Worm (Caenorhabditis elegans) whole organism, L1 larva: ENCODE results near the gene E02H1.5.

Experiments
- C16A3.4 ChIP-seq: fragments of 150-350 bp; optimal IDR thresholded peaks from 2 replicates; lab custom pipeline; 2014; ENCODE audit warnings: missing biosample characterization, missing genetic modification characterization
- F16B12.6 ChIP-seq: fragments of 150-350 bp; optimal IDR thresholded peaks from 2 replicates; lab custom pipeline; 2014; ENCODE audit warnings: missing biosample characterization, missing genetic modification characterization
- aha-1 ChIP-seq: fragments of 150-350 bp; optimal IDR thresholded peaks from 2 replicates; lab custom pipeline; 2014; ENCODE audit warnings: missing biosample characterization, missing genetic modification characterization
- aly-2 ChIP-seq: fragments of 150-350 bp; optimal IDR thresholded peaks from 2 replicates; lab custom pipeline; 2014; ENCODE audit warnings: missing biosample characterization, missing genetic modification characterization
- blmp-1 ChIP-seq: fragments of 150-350 bp; optimal IDR thresholded peaks from 2 replicates; lab custom pipeline; 2014; ENCODE audit warnings: missing biosample characterization, missing genetic modification characterization
- ceh-63 ChIP-seq: fragments of 200-800 bp; sonication (Bioruptor generic); optimal IDR thresholded peaks from 2 replicates; lab custom pipeline; 2018; ENCODE audit warnings: mild to moderate bottlenecking, missing genetic modification characterization, missing compliant biosample characterization
- ceh-8 ChIP-seq: fragments of 200-800 bp; sonication (Bioruptor generic); optimal IDR thresholded peaks from 2 replicates; lab custom pipeline; 2018; ENCODE audit warnings: mild to moderate bottlenecking, missing genetic modification characterization, moderate library complexity, missing compliant biosample characterization
- ceh-90 ChIP-seq: sonication (generic microtip); optimal IDR thresholded peaks from 2 replicates; lab custom pipeline; 2016; ENCODE audit warnings: missing genetic modification characterization, missing compliant biosample characterization
- ces-1 ChIP-seq: fragments of 150-350 bp; optimal IDR thresholded peaks from 2 replicates; lab custom pipeline; 2014; ENCODE audit warnings: missing biosample characterization, missing genetic modification reagents, missing genetic modification characterization
- dsc-1 ChIP-seq: sonication (generic microtip); optimal IDR thresholded peaks from 2 replicates; lab custom pipeline; 2016; ENCODE audit warnings: mild to moderate bottlenecking, missing genetic modification characterization, missing compliant biosample characterization
- egl-13 ChIP-seq: sonication (generic microtip); optimal IDR thresholded peaks from 2 replicates; lab custom pipeline; 2016; ENCODE audit warnings: missing genotype, missing genetic modification reagents, missing genetic modification characterization, missing compliant biosample characterization
- egl-27 ChIP-seq, 2 experiments: fragments of 150-350 bp in 1 of 2; sonication (generic microtip); optimal IDR thresholded peaks; 3 replicates each; lab custom pipeline; 2017 to 2018; ENCODE audit warnings: missing biosample characterization in 2 of 2, missing genetic modification characterization in 2 of 2, missing genetic modification reagents in 2 of 2
- elt-2 ChIP-seq: sonication (generic microtip); optimal IDR thresholded peaks from 2 replicates; lab custom pipeline; 2016; ENCODE audit warnings: missing genetic modification characterization, mild to moderate bottlenecking, inconsistent platforms, missing compliant biosample characterization, missing genetic modification reagents
- elt-3 ChIP-seq, 6 experiments: fragments of 150-350 bp in 1 of 6; sonication (generic microtip); optimal IDR thresholded peaks; 2 replicates each; lab custom pipeline; 2017 to 2018; ENCODE audit warnings: missing biosample characterization in 6 of 6, missing genetic modification characterization in 6 of 6, inconsistent platforms in 1 of 6
- ets-5 ChIP-seq: fragments of 200-800 bp; sonication (Bioruptor generic); IDR thresholded peaks from 2 replicates; pipeline ENCODE4 v1.3.6; 2022; ENCODE audit warnings: missing genetic modification characterization, missing compliant biosample characterization
- fkh-10 ChIP-seq: sonication (generic microtip); optimal IDR thresholded peaks from 2 replicates; lab custom pipeline; 2017; ENCODE audit warnings: missing biosample characterization, missing genetic modification reagents, missing genetic modification characterization
- fkh-4 ChIP-seq: sonication (generic microtip); optimal IDR thresholded peaks from 2 replicates; lab custom pipeline; 2016; ENCODE audit warnings: missing compliant biosample characterization, missing genetic modification characterization, borderline replicate concordance
- fkh-8 ChIP-seq: sonication (generic microtip); optimal IDR thresholded peaks from 2 replicates; lab custom pipeline; 2016; ENCODE audit warnings: mild to moderate bottlenecking, missing genetic modification characterization, missing compliant biosample characterization
- fos-1 ChIP-seq: fragments of 150-350 bp; optimal IDR thresholded peaks from 2 replicates; lab custom pipeline; 2014; ENCODE audit warnings: missing biosample characterization, missing genetic modification characterization
- grh-1 ChIP-seq: fragments of 200-800 bp; sonication (Bioruptor generic); IDR thresholded peaks from 2 replicates; pipeline ENCODE4 v1.3.6; 2022; ENCODE audit warnings: missing genetic modification reagents, missing genetic modification characterization, missing compliant biosample characterization
- hlh-17 ChIP-seq: fragments of 200-800 bp; sonication (Bioruptor generic); optimal IDR thresholded peaks from 2 replicates; lab custom pipeline; 2018; ENCODE audit warnings: missing genetic modification characterization, mild to moderate bottlenecking, missing compliant biosample characterization, moderate library complexity, borderline replicate concordance
- hpl-2 ChIP-seq: fragments of 150-350 bp; optimal IDR thresholded peaks from 2 replicates; lab custom pipeline; 2014; ENCODE audit warnings: missing biosample characterization, missing genetic modification reagents, missing genetic modification characterization
- irx-1 ChIP-seq: sonication (generic microtip); optimal IDR thresholded peaks from 2 replicates; lab custom pipeline; 2016; ENCODE audit warnings: missing genetic modification characterization, missing compliant biosample characterization
- isw-1 ChIP-seq: fragments of 200-800 bp; sonication (Bioruptor generic); IDR thresholded peaks from 2 replicates; pipeline ENCODE4 v1.3.6; 2022; ENCODE audit warnings: missing genetic modification characterization, missing compliant biosample characterization
- lin-13 ChIP-seq: fragments of 150-350 bp; optimal IDR thresholded peaks from 2 replicates; lab custom pipeline; 2014; ENCODE audit warnings: missing biosample characterization, missing genetic modification reagents, missing genetic modification characterization
- lin-15B ChIP-seq: fragments of 150-350 bp; sonication (generic microtip); optimal IDR thresholded peaks from 3 replicates; lab custom pipeline; 2014; ENCODE audit warnings: missing biosample characterization, missing genetic modification characterization
- lin-35 ChIP-seq, 2 experiments: fragments of 150-350 bp; optimal IDR thresholded peaks; 2 replicates each; lab custom pipeline; 2014; ENCODE audit warnings: missing biosample characterization in 2 of 2, missing genetic modification characterization in 2 of 2, missing genetic modification reagents in 2 of 2
- lin-39 ChIP-seq: fragments of 150-350 bp; optimal IDR thresholded peaks from 2 replicates; lab custom pipeline; 2014; ENCODE audit warnings: missing biosample characterization, missing genetic modification reagents, missing genetic modification characterization
- lir-3 ChIP-seq: sonication (generic microtip); optimal IDR thresholded peaks from 2 replicates; lab custom pipeline; 2016; ENCODE audit warnings: mild to moderate bottlenecking, missing genetic modification characterization, moderate library complexity, missing compliant biosample characterization; ENCODE audit not compliant: poor library complexity
- lsy-2 ChIP-seq, 2 experiments: fragments of 150-350 bp; optimal IDR thresholded peaks; 2 replicates each; lab custom pipeline; 2014; ENCODE audit warnings: missing biosample characterization in 2 of 2, missing genetic modification characterization in 2 of 2
- nhr-11 ChIP-seq: fragments of 150-350 bp; optimal IDR thresholded peaks from 2 replicates; lab custom pipeline; 2014; ENCODE audit warnings: missing biosample characterization, missing genetic modification characterization
- nhr-12 ChIP-seq: sonication (generic microtip); optimal IDR thresholded peaks from 2 replicates; lab custom pipeline; 2017; ENCODE audit warnings: missing biosample characterization, missing genetic modification characterization
- nhr-19 ChIP-seq: fragments of 200-800 bp; sonication (Bioruptor generic); conservative IDR thresholded peaks from 2 replicates; pipeline ENCODE4 v1.3.6; 2022; ENCODE audit warnings: missing genetic modification characterization, missing compliant biosample characterization
- nhr-20 ChIP-seq: sonication (generic microtip); optimal IDR thresholded peaks from 2 replicates; lab custom pipeline; 2016; ENCODE audit warnings: mild to moderate bottlenecking, missing genetic modification characterization, missing compliant biosample characterization
- nhr-237 ChIP-seq: fragments of 150-350 bp; optimal IDR thresholded peaks from 2 replicates; lab custom pipeline; 2014; ENCODE audit warnings: missing biosample characterization, missing genetic modification characterization
- nhr-28 ChIP-seq: fragments of 150-350 bp; optimal IDR thresholded peaks from 2 replicates; lab custom pipeline; 2014; ENCODE audit warnings: missing biosample characterization, missing genetic modification characterization
- nhr-47 ChIP-seq: sonication (generic microtip); optimal IDR thresholded peaks from 2 replicates; lab custom pipeline; 2016; ENCODE audit warnings: mild to moderate bottlenecking, missing genetic modification characterization, moderate library complexity, missing compliant biosample characterization
- nhr-71 ChIP-seq: sonication (generic microtip); optimal IDR thresholded peaks from 2 replicates; lab custom pipeline; 2016; ENCODE audit warnings: mild to moderate bottlenecking, missing genetic modification characterization, moderate library complexity, missing compliant biosample characterization
- nhr-90 ChIP-seq: sonication (generic microtip); optimal IDR thresholded peaks from 2 replicates; lab custom pipeline; 2016; ENCODE audit warnings: mild to moderate bottlenecking, missing genetic modification characterization, missing compliant biosample characterization; ENCODE audit not compliant: poor library complexity
- pqm-1 ChIP-seq: sonication (generic microtip); optimal IDR thresholded peaks from 3 replicates; lab custom pipeline; 2017; ENCODE audit warnings: missing biosample characterization, missing genetic modification characterization
- rnt-1 ChIP-seq: sonication (generic microtip); optimal IDR thresholded peaks from 2 replicates; lab custom pipeline; 2016; ENCODE audit warnings: mild to moderate bottlenecking, missing genetic modification characterization, moderate library complexity, missing compliant biosample characterization
- skn-1 ChIP-seq: fragments of 150-350 bp; optimal IDR thresholded peaks from 2 replicates; lab custom pipeline; 2014; ENCODE audit warnings: missing biosample characterization, missing genetic modification characterization
- snu-23 ChIP-seq: sonication (generic microtip); optimal IDR thresholded peaks from 2 replicates; lab custom pipeline; 2016; ENCODE audit warnings: missing genetic modification characterization, missing compliant biosample characterization
- unc-130 ChIP-seq: fragments of 150-350 bp; optimal IDR thresholded peaks from 2 replicates; lab custom pipeline; 2017; ENCODE audit warnings: missing biosample characterization, missing genetic modification characterization, inconsistent platforms
- unc-30 ChIP-seq: sonication (generic microtip); optimal IDR thresholded peaks from 2 replicates; lab custom pipeline; 2017; ENCODE audit warnings: missing biosample characterization, missing genetic modification characterization
- unc-62 ChIP-seq: fragments of 150-350 bp; optimal IDR thresholded peaks from 2 replicates; lab custom pipeline; 2014; ENCODE audit warnings: missing biosample characterization, missing genetic modification reagents, missing genetic modification characterization
- unc-86 ChIP-seq: sonication (generic microtip); optimal IDR thresholded peaks from 2 replicates; lab custom pipeline; 2016; ENCODE audit warnings: missing genetic modification characterization, missing compliant biosample characterization
- unc-98 ChIP-seq: fragments of 200-800 bp; sonication (Bioruptor generic); IDR thresholded peaks from 2 replicates; pipeline ENCODE4 v1.3.6; 2022; ENCODE audit warnings: missing genetic modification characterization, missing compliant biosample characterization

The E02H1.5 gene

DNA sequence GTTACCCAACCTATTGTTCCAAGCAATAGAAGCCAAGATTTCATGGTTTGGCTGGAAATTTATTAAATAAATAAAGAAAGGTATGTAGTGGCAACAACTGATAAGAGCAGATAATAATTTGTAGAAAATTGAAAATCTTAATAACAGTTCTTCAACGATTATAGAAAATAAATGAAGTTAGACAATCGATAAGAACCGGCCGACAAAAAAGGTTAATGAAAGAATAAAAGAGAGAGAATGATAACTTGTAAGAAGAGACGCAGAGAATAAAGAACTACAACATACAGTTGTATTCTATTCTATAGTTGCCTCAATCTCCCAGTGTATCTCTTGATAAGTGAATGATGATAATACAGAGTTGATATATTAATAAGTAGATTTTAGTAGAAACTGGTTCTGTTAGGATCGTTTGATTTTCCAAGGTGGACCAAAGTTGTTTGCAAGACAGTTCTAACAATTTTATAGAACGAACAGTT, 8.3 kb upstream of the E02H1.5 start, which contains the start of gene ugt-58 (continued):
- TF ChIP-seq ceh-8 (GFP tag; lab: Kevin White, UChicago) (no peak), lin-39 (no peak), fkh-10 (GFP tag; lab: Kevin White, UChicago) (no peak), unc-98 (GFP tag; lab: Robert Waterston, UW) (no peak), egl-27 (tag; optimal IDR thresholded peaks at IDR 0.05; lab: Kevin White, UChicago) (no peak), nhr-71 (peak; percentile 42), lin-35 (GFP tag; optimal IDR thresholded peaks at IDR 0.05; lab: Kevin White, UChicago) (peak in 1 of 2 experiments; percentile 39), nhr-20 (peak; percentile 80), elt-3 (tag; optimal IDR thresholded peaks at IDR 0.05; lab: Kevin White, UChicago) (peak in 5 of 6 experiments; percentile 33 to 74 (median 53)), grh-1 (GFP tag; lab: Robert Waterston, UW) (no peak), aha-1 (tag; lab: Kevin White, UChicago) (no peak), blmp-1 (tag; lab: Kevin White, UChicago) (peak; percentile 23), unc-130 (tag; lab: Kevin White, UChicago) (no peak), isw-1 (GFP tag; lab: Robert Waterston, UW) (no peak), unc-62 (GFP tag; lab: Kevin White, UChicago) (no peak), skn-1 (tag; lab: Kevin White, UChicago) (peak; percentile 53), aly-2 (no peak), ceh-90 (tag; lab: Kevin White, UChicago) (no peak), nhr-90 (tag; lab: Kevin White, UChicago) (no peak), C16A3.4 (tag; lab: Kevin White, UChicago) (no peak), dsc-1 (tag; lab: Kevin White, UChicago) (no peak), nhr-19 (peak; percentile 22)

DNA sequence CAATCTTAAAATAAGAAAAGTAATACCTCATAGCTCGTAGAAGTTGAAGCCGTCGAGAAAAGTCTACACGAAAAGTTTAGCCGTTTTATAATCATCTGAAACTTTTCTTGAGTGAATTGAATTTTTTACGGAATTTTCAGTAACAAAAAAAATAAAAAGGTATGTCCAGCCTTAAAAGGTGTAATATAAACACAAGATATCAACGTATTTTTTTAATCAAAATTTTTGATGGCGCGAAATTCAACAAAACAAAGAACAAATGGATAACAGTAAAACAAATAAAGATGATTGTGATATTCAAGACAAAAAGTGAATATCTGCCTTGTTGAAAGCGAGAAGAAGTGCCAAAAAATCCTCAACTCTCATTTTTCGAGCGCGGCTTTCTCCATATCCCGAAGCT, 5.4 kb upstream of the E02H1.5 start, which contains the start of gene eral-1:
Gene eral-1, minus strand, starts transcription at position 101 of the 400 bp plus-strand sequence.
- TF ChIP-seq fos-1 (tag; lab: Kevin White, UChicago): no peak
- TF ChIP-seq elt-3 (tag; optimal IDR thresholded peaks at IDR 0.05; lab: Kevin White, UChicago): no peak
- TF ChIP-seq lir-3 (tag; lab: Kevin White, UChicago): no peak
- no peak for TF ChIP-seq irx-1
- no peak for TF ChIP-seq F16B12.6 (tag; lab: Kevin White, UChicago)
- TF ChIP-seq blmp-1 (tag; lab: Kevin White, UChicago): no peak
- no peak for TF ChIP-seq egl-27 (tag; optimal IDR thresholded peaks at IDR 0.05; lab: Kevin White, UChicago)
- no peak for TF ChIP-seq nhr-12
- TF ChIP-seq lsy-2 (tag; optimal IDR thresholded peaks at IDR 0.05; lab: Kevin White, UChicago): no peak
- no peak for TF ChIP-seq unc-86 (tag; lab: Kevin White, UChicago)
- TF ChIP-seq grh-1 (GFP tag; lab: Robert Waterston, UW): no peak
- TF ChIP-seq rnt-1 (tag; lab: Kevin White, UChicago): no peak
- TF ChIP-seq hpl-2 (GFP tag; lab: Kevin White, UChicago): no peak
- no peak for TF ChIP-seq lin-39

DNA sequence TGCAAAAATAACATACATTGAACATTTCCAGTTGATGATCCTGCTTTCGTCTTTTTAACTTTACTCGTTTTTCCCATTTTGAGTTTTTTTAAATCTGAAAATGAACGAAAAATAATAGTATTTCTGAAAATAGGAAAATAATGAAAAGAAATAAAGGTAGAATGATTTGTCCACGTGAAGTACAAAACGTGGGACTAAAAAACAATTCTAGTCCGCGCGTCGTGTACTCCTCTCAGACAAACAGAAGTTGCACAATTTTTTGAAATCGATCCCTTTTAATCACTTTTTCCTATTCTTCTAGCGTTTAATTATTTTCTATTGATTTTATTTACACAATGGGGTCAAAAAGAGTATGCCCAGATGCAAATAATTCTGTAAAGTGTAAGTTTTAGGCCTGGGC, 4.0 kb upstream of the E02H1.5 start, which contains the start of the genes E02H1.1 and tag-124:
Gene E02H1.1, minus strand, starts transcription at position 94 of the 400 bp plus-strand sequence.
Gene tag-124, plus strand, starts transcription at position 222 of the 400 bp plus-strand sequence.
- TF ChIP-seq elt-2 (tag; lab: Kevin White, UChicago): peak; percentile 88
- peak; percentile 93 for TF ChIP-seq nhr-47 (tag; lab: Kevin White, UChicago)
- TF ChIP-seq ces-1 (GFP tag; lab: Kevin White, UChicago): no peak
- TF ChIP-seq elt-3 (tag; optimal IDR thresholded peaks at IDR 0.05; lab: Kevin White, UChicago): peak in 2 of 6 experiments; percentile 47 to 62
- peak; percentile 62 for TF ChIP-seq lin-39
- peak; percentile 56 for TF ChIP-seq unc-130 (tag; lab: Kevin White, UChicago)
- peak; percentile 96 for TF ChIP-seq fkh-4
- peak; percentile 16 for TF ChIP-seq lin-13
- peak; percentile 66 for TF ChIP-seq nhr-11 (tag; lab: Kevin White, UChicago)
- TF ChIP-seq skn-1 (tag; lab: Kevin White, UChicago): peak; percentile 62
- no peak for TF ChIP-seq hlh-17 (GFP tag; lab: Kevin White, UChicago)
- peak; percentile 80 for TF ChIP-seq unc-98 (GFP tag; lab: Robert Waterston, UW)
- peak; percentile 7 for TF ChIP-seq unc-30 (tag; lab: Kevin White, UChicago)
- peak; percentile 84 for TF ChIP-seq fkh-8 (tag; lab: Kevin White, UChicago)
- no peak for TF ChIP-seq ets-5 (GFP tag; lab: Robert Waterston, UW)
- peak; percentile 91 for TF ChIP-seq snu-23 (GFP tag; lab: Kevin White, UChicago)
- TF ChIP-seq egl-13: peak; percentile 97
- no peak for TF ChIP-seq hpl-2 (GFP tag; lab: Kevin White, UChicago)
- no peak for TF ChIP-seq nhr-28 (tag; lab: Kevin White, UChicago)
- peak; percentile 84 to 88 for TF ChIP-seq lsy-2 (tag; optimal IDR thresholded peaks at IDR 0.05; lab: Kevin White, UChicago)
- peak; percentile 81 for TF ChIP-seq unc-86 (tag; lab: Kevin White, UChicago)
- TF ChIP-seq nhr-237 (tag; lab: Kevin White, UChicago): no peak
- TF ChIP-seq ceh-63 (GFP tag; lab: Kevin White, UChicago): peak; percentile 65
- TF ChIP-seq pqm-1 (tag; lab: Kevin White, UChicago): no peak
- peak; percentile 32 for TF ChIP-seq lin-15B (tag; lab: Kevin White, UChicago)
